Worm (Caenorhabditis elegans): Measurements from ENCODE around the gene T26A5.6.

T26A5.6 gene

ce11 chrIII:6479439-6479838, 28.9 kb upstream of the T26A5.6 start:
- TF ChIP-seq ztf-23 (GFP tag; IDR thresholded peaks at IDR 0.05), result no peak
- TF ChIP-seq ref-1 (GFP tag; conservative IDR thresholded peaks at IDR 0.05), result no peak
- TF ChIP-seq klf-2 (GFP tag; conservative IDR thresholded peaks at IDR 0.05), result no peak
- TF ChIP-seq T22C8.4 (GFP tag; IDR thresholded peaks at IDR 0.05), result no peak
- no peak for TF ChIP-seq cog-1 (tag; optimal IDR thresholded peaks at IDR 0.05)
- no peak for TF ChIP-seq tab-1 (GFP tag; IDR thresholded peaks at IDR 0.05)
- no peak for TF ChIP-seq ztf-29 (GFP tag; IDR thresholded peaks at IDR 0.05)
- TF ChIP-seq flt-1 (GFP tag; IDR thresholded peaks at IDR 0.05), result no peak
- no peak for TF ChIP-seq med-1 (GFP tag; optimal IDR thresholded peaks at IDR 0.05; ENCODE audit: insufficient read depth)

- no peak for TF ChIP-seq T22C8.4 (GFP tag; IDR thresholded peaks at IDR 0.05)
- no peak for TF ChIP-seq ref-1 (GFP tag; conservative IDR thresholded peaks at IDR 0.05)
- TF ChIP-seq klf-2 (GFP tag; conservative IDR thresholded peaks at IDR 0.05), result no peak
- TF ChIP-seq med-1 (GFP tag; optimal IDR thresholded peaks at IDR 0.05; ENCODE audit: insufficient read depth), result no peak
- no peak for TF ChIP-seq tab-1 (GFP tag; IDR thresholded peaks at IDR 0.05)
- no peak for TF ChIP-seq ztf-23 (GFP tag; IDR thresholded peaks at IDR 0.05)
- no peak for TF ChIP-seq cog-1 (tag; optimal IDR thresholded peaks at IDR 0.05)
Measured at ce11 chrIII:6478256-6479004, 27.9 kb upstream of the T26A5.6 start, which contains the start of gene zip-8. Gene zip-8, plus strand, starts transcription at chrIII:6478955.

- TF ChIP-seq ztf-23 (GFP tag; IDR thresholded peaks at IDR 0.05) (no peak), T22C8.4 (GFP tag; IDR thresholded peaks at IDR 0.05) (no peak), ref-1 (GFP tag; conservative IDR thresholded peaks at IDR 0.05) (no peak), med-1 (GFP tag; optimal IDR thresholded peaks at IDR 0.05; ENCODE audit: insufficient read depth) (no peak)
Measured at ce11 chrIII:6476380-6476779, 25.9 kb upstream of the T26A5.6 start.

- no peak for TF ChIP-seq T22C8.4 (GFP tag; IDR thresholded peaks at IDR 0.05)
- no peak for TF ChIP-seq klf-2 (GFP tag; conservative IDR thresholded peaks at IDR 0.05)
- no peak for TF ChIP-seq med-1 (GFP tag; optimal IDR thresholded peaks at IDR 0.05; ENCODE audit: insufficient read depth)
- no peak for TF ChIP-seq ztf-23 (GFP tag; IDR thresholded peaks at IDR 0.05)
- TF ChIP-seq ztf-29 (GFP tag; IDR thresholded peaks at IDR 0.05), result no peak
- TF ChIP-seq cog-1 (tag; optimal IDR thresholded peaks at IDR 0.05), result no peak
- no peak for TF ChIP-seq ref-1 (GFP tag; conservative IDR thresholded peaks at IDR 0.05)
- TF ChIP-seq tab-1 (GFP tag; IDR thresholded peaks at IDR 0.05), result no peak
- no peak for TF ChIP-seq flt-1 (GFP tag; IDR thresholded peaks at IDR 0.05)
Measured at ce11 chrIII:6471451-6471850, 21.0 kb upstream of the T26A5.6 start, which contains the start of gene wht-6. Gene wht-6, plus strand, starts transcription at chrIII:6471751.

- TF ChIP-seq klf-2 (GFP tag; conservative IDR thresholded peaks at IDR 0.05) (no peak), ztf-29 (GFP tag; IDR thresholded peaks at IDR 0.05) (no peak), ztf-23 (GFP tag; IDR thresholded peaks at IDR 0.05) (no peak), ref-1 (GFP tag; conservative IDR thresholded peaks at IDR 0.05) (no peak), cog-1 (tag; optimal IDR thresholded peaks at IDR 0.05) (no peak), flt-1 (GFP tag; IDR thresholded peaks at IDR 0.05) (no peak), med-1 (GFP tag; optimal IDR thresholded peaks at IDR 0.05; ENCODE audit: insufficient read depth) (no peak), T22C8.4 (GFP tag; IDR thresholded peaks at IDR 0.05) (no peak), tab-1 (GFP tag; IDR thresholded peaks at IDR 0.05) (no peak)
Measured at ce11 chrIII:6467005-6467404, 16.5 kb upstream of the T26A5.6 start, which contains the start of gene T26A5.2. Gene T26A5.2, plus strand, starts transcription at chrIII:6467305.

- no peak for TF ChIP-seq cog-1 (tag; optimal IDR thresholded peaks at IDR 0.05)
Measured at ce11 chrIII:6464913-6465312, 14.4 kb upstream of the T26A5.6 start, which contains the start of gene nduf-2.2. Gene nduf-2.2, plus strand, starts transcription at chrIII:6465222.

ce11 chrIII:6464113-6464571, 13.6 kb upstream of the T26A5.6 start:
- TF ChIP-seq ztf-29 (GFP tag; IDR thresholded peaks at IDR 0.05) (peak; percentile 52; the same call in 1 of the 2 replicates), ztf-23 (GFP tag; IDR thresholded peaks at IDR 0.05) (0 out of 2 replicates have a peak, but pooled peaks have one; percentile 6), ref-1 (GFP tag; conservative IDR thresholded peaks at IDR 0.05) (no peak)

ce11 chrIII:6463679-6464078, 13.2 kb upstream of the T26A5.6 start, which contains the start of gene dlc-1:
Gene dlc-1, minus strand, starts transcription at chrIII:6463779.
- no peak for TF ChIP-seq med-1 (GFP tag; optimal IDR thresholded peaks at IDR 0.05; ENCODE audit: insufficient read depth)
- no peak for TF ChIP-seq ref-1 (GFP tag; conservative IDR thresholded peaks at IDR 0.05)
- TF ChIP-seq tab-1 (GFP tag; IDR thresholded peaks at IDR 0.05), result no peak
- no peak for TF ChIP-seq T22C8.4 (GFP tag; IDR thresholded peaks at IDR 0.05)
- no peak for TF ChIP-seq ztf-23 (GFP tag; IDR thresholded peaks at IDR 0.05)
- TF ChIP-seq ztf-29 (GFP tag; IDR thresholded peaks at IDR 0.05), result no peak
- no peak for TF ChIP-seq klf-2 (GFP tag; conservative IDR thresholded peaks at IDR 0.05)
- TF ChIP-seq flt-1 (GFP tag; IDR thresholded peaks at IDR 0.05), result no peak
- TF ChIP-seq cog-1 (tag; optimal IDR thresholded peaks at IDR 0.05), result no peak

- TF ChIP-seq tab-1 (GFP tag; IDR thresholded peaks at IDR 0.05) (no peak), ztf-23 (GFP tag; IDR thresholded peaks at IDR 0.05) (no peak), ztf-29 (GFP tag; IDR thresholded peaks at IDR 0.05) (no peak), T22C8.4 (GFP tag; IDR thresholded peaks at IDR 0.05) (no peak)
Measured at ce11 chrIII:6462610-6463009, 12.1 kb upstream of the T26A5.6 start, which contains the start of gene T26A5.8. Gene T26A5.8, minus strand, starts transcription at chrIII:6462856.

- TF ChIP-seq tab-1 (GFP tag; IDR thresholded peaks at IDR 0.05) (no peak), ref-1 (GFP tag; conservative IDR thresholded peaks at IDR 0.05) (no peak), flt-1 (GFP tag; IDR thresholded peaks at IDR 0.05) (no peak), klf-2 (GFP tag; conservative IDR thresholded peaks at IDR 0.05) (no peak), med-1 (GFP tag; optimal IDR thresholded peaks at IDR 0.05; ENCODE audit: insufficient read depth) (no peak), ztf-29 (GFP tag; IDR thresholded peaks at IDR 0.05) (no peak), cog-1 (tag; optimal IDR thresholded peaks at IDR 0.05) (no peak), ztf-23 (GFP tag; IDR thresholded peaks at IDR 0.05) (no peak), T22C8.4 (GFP tag; IDR thresholded peaks at IDR 0.05) (no peak)
Measured at ce11 chrIII:6459820-6460219, 9.3 kb upstream of the T26A5.6 start, which contains the start of gene algn-1. Gene algn-1, plus strand, starts transcription at chrIII:6460120.

Measured in whole organism, midembryonic.